Worm (Caenorhabditis elegans) whole organism, young adult: ENCODE data around the gene srh-111.

Experiments used
- ama-1 ChIP-seq, 3 experiments: fragments of 150-350 bp in 1 of 3; sonication (generic microtip) in 2 of 3; optimal IDR thresholded peaks; 2 replicates each; lab custom pipeline; 2014 to 2018; ENCODE audit warnings: missing biosample characterization in 2 of 3, missing genetic modification characterization in 2 of 3, missing genetic modification reagents in 2 of 3
- bed-2 ChIP-seq: fragments of 200-800 bp; sonication (Bioruptor generic); IDR thresholded peaks from 2 replicates; pipeline ENCODE4 v1.3.6; 2022; ENCODE audit warnings: missing genetic modification reagents, missing genetic modification characterization, missing compliant biosample characterization
- cebp-1 ChIP-seq, 2 experiments: fragments of 200-800 bp in 1 of 2; sonication (Bioruptor generic) in 1 of 2; sonication (generic microtip) in 1 of 2; IDR thresholded peaks in 1 of 2; optimal IDR thresholded peaks in 1 of 2; 2 replicates each; pipeline versions ENCODE4 v1.3.6 to Lab custom; 2017 to 2022; ENCODE audit warnings: missing compliant biosample characterization in 2 of 2, missing genetic modification characterization in 2 of 2, mild to moderate bottlenecking in 1 of 2, missing genetic modification reagents in 1 of 2, moderate library complexity in 1 of 2
- cebp-2 ChIP-seq: fragments of 200-800 bp; sonication (Bioruptor generic); IDR thresholded peaks from 2 replicates; pipeline ENCODE4 v1.3.6; 2022; ENCODE audit warnings: missing genetic modification characterization, missing compliant biosample characterization
- egrh-3 ChIP-seq: fragments of 200-800 bp; sonication (Bioruptor generic); IDR thresholded peaks from 2 replicates; pipeline ENCODE4 v1.3.6; 2022; ENCODE audit warnings: missing genetic modification reagents, missing genetic modification characterization, missing compliant biosample characterization
- hmg-20 ChIP-seq: fragments of 200-800 bp; sonication (Bioruptor generic); IDR thresholded peaks from 2 replicates; pipeline ENCODE4 v1.3.6; 2022; ENCODE audit warnings: missing genetic modification reagents, missing genetic modification characterization, missing compliant biosample characterization
- snpc-3.4 ChIP-seq: sonication (generic microtip); optimal IDR thresholded peaks from 2 replicates; lab custom pipeline; 2017; ENCODE audit warnings: missing genetic modification characterization, mild to moderate bottlenecking, missing compliant biosample characterization, antibody characterized with exemption, moderate library complexity, missing genotype, missing genetic modification reagents
- tbx-9 ChIP-seq: sonication (generic microtip); optimal IDR thresholded peaks from 2 replicates; lab custom pipeline; 2016; ENCODE audit warnings: borderline replicate concordance, missing genetic modification characterization, inconsistent platforms, missing compliant biosample characterization
- ztf-26 ChIP-seq: sonication (generic microtip); optimal IDR thresholded peaks from 2 replicates; lab custom pipeline; 2017; ENCODE audit warnings: missing genetic modification characterization, missing compliant biosample characterization

- TF ChIP-seq ama-1 (optimal IDR thresholded peaks at IDR 0.05; lab: Kevin White, UChicago) (no peak), ama-1 (GFP tag; optimal IDR thresholded peaks at IDR 0.05; lab: Kevin White, UChicago) (no peak), cebp-1 (GFP tag; IDR thresholded peaks at IDR 0.05; lab: Robert Waterston, UW) (no peak), cebp-1 (tag; optimal IDR thresholded peaks at IDR 0.05; lab: Kevin White, UChicago) (no peak), bed-2 (GFP tag; lab: Robert Waterston, UW) (no peak), egrh-3 (GFP tag; lab: Robert Waterston, UW) (no peak), snpc-3.4 (no peak), hmg-20 (no peak), ztf-26 (tag; lab: Kevin White, UChicago) (no peak), tbx-9 (tag; lab: Kevin White, UChicago) (no peak), cebp-2 (GFP tag; lab: Robert Waterston, UW) (no peak)
Observed at ce11 chrV:17527729-17528128, 42.8 kb upstream of the srh-111 start, which contains the start of gene srz-90.
